Fruit fly (Drosophila melanogaster) whole organism, embryonic: Measurements from ENCODE around the gene CG9518.

Source experiments
- Abd-B ChIP-seq: fragments of 200-800 bp; sonication (Bioruptor generic); optimal IDR thresholded peaks from 2 replicates; lab custom pipeline; 2018; ENCODE audit warnings: missing biosample characterization, mild to moderate bottlenecking, missing genetic modification characterization, moderate library complexity
- B-H1 ChIP-seq: fragments of 200-800 bp; sonication (Bioruptor generic); IDR thresholded peaks from 3 replicates; pipeline ENCODE4 v1.3.6; 2022; ENCODE audit warnings: missing biosample characterization, missing genetic modification characterization
- Blimp-1 ChIP-seq: fragments of 200-800 bp; sonication (Bioruptor generic); optimal IDR thresholded peaks from 3 replicates; lab custom pipeline; 2018; ENCODE audit warnings: missing biosample characterization, missing genetic modification characterization, mild to moderate bottlenecking, moderate library complexity, missing genetic modification reagents
- CG12769 ChIP-seq: fragments of 200-800 bp; sonication (Bioruptor generic); optimal IDR thresholded peaks from 2 replicates; lab custom pipeline; 2019; ENCODE audit warnings: missing biosample characterization, mild to moderate bottlenecking, missing genetic modification characterization, moderate library complexity
- CG13775 ChIP-seq: fragments of 200-800 bp; sonication (Bioruptor generic); optimal IDR thresholded peaks from 3 replicates; lab custom pipeline; 2017; ENCODE audit warnings: missing biosample characterization, mild to moderate bottlenecking, missing genetic modification characterization
- CG13894 ChIP-seq: fragments of 200-800 bp; sonication (Bioruptor generic); optimal IDR thresholded peaks from 3 replicates; lab custom pipeline; 2018; ENCODE audit warnings: missing biosample characterization, mild to moderate bottlenecking, missing genetic modification characterization, moderate library complexity
- CG14667 ChIP-seq: fragments of 200-800 bp; sonication (Bioruptor generic); IDR thresholded peaks from 2 replicates; pipeline ENCODE4 v1.3.6; 2022; ENCODE audit warnings: missing biosample characterization, missing genetic modification characterization
- CG15269 ChIP-seq: fragments of 200-800 bp; sonication (Bioruptor generic); optimal IDR thresholded peaks from 2 replicates; lab custom pipeline; 2018; ENCODE audit warnings: missing biosample characterization, mild to moderate bottlenecking, missing genetic modification characterization, moderate library complexity
- CG15479 ChIP-seq: fragments of 200-800 bp; sonication (Bioruptor generic); optimal IDR thresholded peaks from 3 replicates; lab custom pipeline; 2019; ENCODE audit warnings: missing biosample characterization, mild to moderate bottlenecking, missing genetic modification characterization, moderate library complexity
- CG17186 ChIP-seq: fragments of 200-800 bp; sonication (Bioruptor generic); optimal IDR thresholded peaks from 3 replicates; lab custom pipeline; 2017; ENCODE audit warnings: missing biosample characterization, missing genetic modification reagents, missing genetic modification characterization
- CG17328 ChIP-seq: fragments of 200-800 bp; sonication (Bioruptor generic); IDR thresholded peaks from 2 replicates; pipeline ENCODE4 v1.3.6; 2022; ENCODE audit warnings: missing biosample characterization, missing genetic modification characterization
- CG18262 ChIP-seq: fragments of 200-800 bp; optimal IDR thresholded peaks from 3 replicates; lab custom pipeline; 2019; ENCODE audit warnings: missing biosample characterization, mild to moderate bottlenecking, missing genetic modification characterization, moderate library complexity
- CG33213 ChIP-seq: fragments of 200-800 bp; sonication (Bioruptor generic); optimal IDR thresholded peaks from 3 replicates; lab custom pipeline; 2016; ENCODE audit warnings: missing biosample characterization, missing genetic modification characterization
- CG3726 ChIP-seq: fragments of 200-800 bp; sonication (Bioruptor generic); IDR thresholded peaks from 3 replicates; pipeline ENCODE4, ENCODE4 v1.3.6; 2022; ENCODE audit warnings: missing biosample characterization, missing genetic modification characterization
- CG4282 ChIP-seq: fragments of 200-800 bp; sonication (Bioruptor generic); optimal IDR thresholded peaks from 2 replicates; lab custom pipeline; 2016; ENCODE audit warnings: missing biosample characterization, missing genetic modification characterization
- CG4707 ChIP-seq: fragments of 200-800 bp; sonication (Bioruptor generic); optimal IDR thresholded peaks from 2 replicates; lab custom pipeline; 2018; ENCODE audit warnings: missing biosample characterization, mild to moderate bottlenecking, missing genetic modification characterization, moderate library complexity
- CG5245 ChIP-seq: fragments of 200-800 bp; sonication (Bioruptor generic); optimal IDR thresholded peaks from 3 replicates; lab custom pipeline; 2016; ENCODE audit warnings: missing biosample characterization, missing genetic modification characterization
- CG6654 ChIP-seq: fragments of 200-800 bp; sonication (Bioruptor generic); optimal IDR thresholded peaks from 2 replicates; lab custom pipeline; 2017; ENCODE audit warnings: missing biosample characterization, mild to moderate bottlenecking, missing genetic modification characterization
- CG8089 ChIP-seq: fragments of 200-800 bp; sonication (Bioruptor generic); optimal IDR thresholded peaks from 3 replicates; lab custom pipeline; 2016; ENCODE audit warnings: missing biosample characterization, missing genetic modification characterization
- CG9609 ChIP-seq: fragments of 200-800 bp; sonication (Bioruptor generic); optimal IDR thresholded peaks from 3 replicates; lab custom pipeline; 2016; ENCODE audit warnings: missing biosample characterization, missing genetic modification characterization
- Eip74EF ChIP-seq, 2 experiments: fragments of 200-800 bp in 1 of 2; fragments of >200 bp in 1 of 2; sonication (Bioruptor generic) in 1 of 2; optimal IDR thresholded peaks; 2 replicates each; lab custom pipeline; 2017 to 2019; ENCODE audit warnings: missing biosample characterization in 2 of 2, missing genetic modification characterization in 2 of 2, mild to moderate bottlenecking in 1 of 2, moderate library complexity in 1 of 2
- Elba2 ChIP-seq: fragments of 200-800 bp; sonication (Bioruptor generic); optimal IDR thresholded peaks from 3 replicates; lab custom pipeline; 2016; ENCODE audit warnings: missing biosample characterization, missing genetic modification characterization
- Mad ChIP-seq: fragments of 200-800 bp; sonication (Bioruptor generic); optimal IDR thresholded peaks from 2 replicates; lab custom pipeline; 2016; ENCODE audit warnings: missing biosample characterization, missing genetic modification characterization
- Mrtf ChIP-seq: fragments of 200-800 bp; sonication (Bioruptor generic); IDR thresholded peaks from 3 replicates; pipeline ENCODE4 v1.3.6; 2022; ENCODE audit warnings: missing biosample characterization, missing genetic modification characterization
- Nf-YC ChIP-seq: fragments of 200-800 bp; optimal IDR thresholded peaks from 3 replicates; lab custom pipeline; 2019; ENCODE audit warnings: missing biosample characterization, mild to moderate bottlenecking, missing genetic modification characterization, moderate library complexity
- Oaz ChIP-seq: fragments of 200-800 bp; sonication (Bioruptor generic); IDR thresholded peaks from 2 replicates; pipeline ENCODE4 v1.3.6; 2022; ENCODE audit warnings: missing biosample characterization, missing genetic modification characterization
- Ravus ChIP-seq: fragments of 200-800 bp; sonication (Bioruptor generic); IDR thresholded peaks from 2 replicates; pipeline ENCODE4 v1.3.6; 2022; ENCODE audit warnings: missing biosample characterization, missing genetic modification characterization
- Sin3A ChIP-seq: fragments of >200 bp; optimal IDR thresholded peaks from 2 replicates; lab custom pipeline; 2018
- TFAM ChIP-seq: fragments of 200-800 bp; sonication (Bioruptor generic); optimal IDR thresholded peaks from 2 replicates; lab custom pipeline; 2017; ENCODE audit warnings: missing biosample characterization, missing genetic modification characterization, inconsistent platforms
- YL-1 ChIP-seq: fragments of 200-800 bp; sonication (Bioruptor generic); optimal IDR thresholded peaks from 3 replicates; lab custom pipeline; 2017; ENCODE audit warnings: missing biosample characterization, mild to moderate bottlenecking, missing genetic modification characterization
- ac ChIP-seq: fragments of 200-800 bp; sonication (Bioruptor generic); optimal IDR thresholded peaks from 3 replicates; lab custom pipeline; 2017; ENCODE audit warnings: missing biosample characterization, mild to moderate bottlenecking, missing genetic modification characterization
- chinmo ChIP-seq: fragments of 200-800 bp; sonication (Bioruptor generic); IDR thresholded peaks from 4 replicates; pipeline ENCODE4 v1.3.6; 2022; ENCODE audit warnings: missing biosample characterization, missing genetic modification characterization; ENCODE audit not compliant: partially characterized antibody
- da ChIP-seq: fragments of 200-800 bp; sonication (Bioruptor generic); optimal IDR thresholded peaks from 2 replicates; lab custom pipeline; 2016; ENCODE audit warnings: missing biosample characterization, missing genetic modification characterization
- dan ChIP-seq: fragments of 200-800 bp; sonication (Bioruptor generic); IDR thresholded peaks from 2 replicates; pipeline ENCODE4 v1.3.6; 2022; ENCODE audit warnings: missing biosample characterization, missing genetic modification characterization
- dmrt11E ChIP-seq: fragments of 200-800 bp; sonication (Bioruptor generic); optimal IDR thresholded peaks from 3 replicates; lab custom pipeline; 2018; ENCODE audit warnings: missing biosample characterization, mild to moderate bottlenecking, missing genetic modification characterization, moderate library complexity
- ems ChIP-seq: fragments of 200-800 bp; sonication (Bioruptor generic); optimal IDR thresholded peaks from 3 replicates; lab custom pipeline; 2016; ENCODE audit warnings: missing biosample characterization, missing genetic modification characterization
- gcm ChIP-seq: fragments of 200-800 bp; sonication (Bioruptor generic); optimal IDR thresholded peaks from 2 replicates; lab custom pipeline; 2019; ENCODE audit warnings: missing biosample characterization, mild to moderate bottlenecking, missing genetic modification characterization, moderate library complexity
- gsb ChIP-seq: fragments of 200-800 bp; sonication (Bioruptor generic); IDR thresholded peaks from 2 replicates; pipeline ENCODE4 v1.3.6; 2022; ENCODE audit warnings: missing biosample characterization, missing genetic modification characterization
- gt ChIP-seq: fragments of 200-800 bp; sonication (Bioruptor generic); IDR thresholded peaks from 2 replicates; pipeline ENCODE4 v1.3.6; 2022; ENCODE audit warnings: missing biosample characterization, missing genetic modification characterization
- h ChIP-seq: fragments of >200 bp; optimal IDR thresholded peaks from 2 replicates; lab custom pipeline; 2017
- lmd ChIP-seq: fragments of 200-800 bp; sonication (Bioruptor generic); IDR thresholded peaks from 2 replicates; pipeline ENCODE4 v1.3.6; 2022; ENCODE audit warnings: missing biosample characterization, missing genetic modification characterization
- oc ChIP-seq: fragments of 200-800 bp; sonication (Bioruptor generic); optimal IDR thresholded peaks from 2 replicates; lab custom pipeline; 2018; ENCODE audit warnings: missing biosample characterization, mild to moderate bottlenecking, missing genetic modification characterization, moderate library complexity
- sd ChIP-seq: fragments of 200-800 bp; sonication (Bioruptor generic); optimal IDR thresholded peaks from 3 replicates; lab custom pipeline; 2018; ENCODE audit warnings: missing biosample characterization, mild to moderate bottlenecking, missing genetic modification characterization, moderate library complexity
- sisA ChIP-seq: fragments of 200-800 bp; sonication (Bioruptor generic); IDR thresholded peaks from 2 replicates; pipeline ENCODE4 v1.3.6; 2022; ENCODE audit warnings: missing biosample characterization, missing genetic modification characterization
- slou ChIP-seq: fragments of 200-800 bp; sonication (Bioruptor generic); optimal IDR thresholded peaks from 3 replicates; lab custom pipeline; 2016; ENCODE audit warnings: missing biosample characterization, missing genetic modification characterization
- sqz ChIP-seq: fragments of 200-800 bp; sonication (Bioruptor generic); optimal IDR thresholded peaks from 3 replicates; lab custom pipeline; 2018; ENCODE audit warnings: missing biosample characterization, mild to moderate bottlenecking, missing genetic modification characterization
- unpg ChIP-seq: fragments of 200-800 bp; sonication (Bioruptor generic); optimal IDR thresholded peaks from 3 replicates; lab custom pipeline; 2018; ENCODE audit warnings: missing biosample characterization, mild to moderate bottlenecking, missing genetic modification characterization, moderate library complexity
- zen ChIP-seq: fragments of 200-800 bp; sonication (Bioruptor generic); optimal IDR thresholded peaks from 3 replicates; lab custom pipeline; 2018; ENCODE audit warnings: missing biosample characterization, mild to moderate bottlenecking, missing genetic modification characterization, moderate library complexity

Gene CG9518

DNA sequence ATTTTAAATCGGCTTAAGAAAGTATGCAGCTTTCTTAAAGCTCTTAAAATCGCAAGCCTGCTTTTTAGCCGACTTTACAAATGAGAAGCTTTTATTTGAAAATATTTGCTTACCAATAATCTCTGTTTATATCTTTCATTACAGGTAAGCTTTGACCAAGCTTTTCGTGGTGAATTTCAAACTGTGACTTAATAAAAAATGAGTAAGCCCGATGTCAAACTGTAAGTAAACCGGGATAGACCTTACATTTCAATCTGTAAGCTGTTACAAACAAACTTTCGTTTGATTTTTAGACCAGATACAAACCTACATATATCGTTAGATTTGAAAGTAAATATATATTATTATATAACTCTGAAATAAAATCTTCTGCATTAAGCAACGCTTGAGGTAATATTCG lies 14.6 kb upstream of the CG9518 start:
- TF ChIP-seq sqz (GFP tag; lab: Kevin White, UChicago) (peak; percentile 7), Blimp-1 (peak; percentile 9), Abd-B (GFP tag; lab: Kevin White, UChicago) (peak; percentile 11), CG6654 (peak; percentile 97), oc (tag; lab: Kevin White, UChicago) (peak; percentile 35), B-H1 (GFP tag; lab: Robert Waterston, UW) (no peak), ac (GFP tag; lab: Kevin White, UChicago) (no peak), ems (no peak), gcm (GFP tag; lab: Kevin White, UChicago) (no peak), CG9609 (GFP tag; lab: Kevin White, UChicago) (no peak), CG12769 (peak; percentile 74), CG15479 (GFP tag; lab: Kevin White, UChicago) (no peak), dan (GFP tag; lab: Robert Waterston, UW) (no peak)

DNA sequence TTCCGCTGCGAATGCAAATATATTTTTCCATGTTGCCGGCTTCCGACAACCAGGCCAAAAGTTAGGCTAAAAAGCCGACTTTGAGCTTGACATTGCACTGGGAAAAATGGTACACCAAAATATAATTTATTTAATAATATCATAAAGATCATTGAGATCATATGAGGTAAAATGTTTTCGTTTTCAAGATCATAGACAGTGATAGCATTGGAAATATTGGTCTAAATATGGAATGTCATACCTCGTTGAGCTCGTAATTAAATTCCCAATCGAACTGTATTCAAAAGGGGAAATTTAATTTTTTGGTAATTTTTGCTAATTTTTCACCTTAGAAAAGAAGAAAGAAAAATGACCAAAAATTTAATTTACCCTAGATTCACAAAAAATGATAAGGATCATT lies 13.0 kb upstream of the CG9518 start:
- no peak for TF ChIP-seq TFAM
- TF ChIP-seq sisA (GFP tag; lab: Robert Waterston, UW), result no peak
- no peak for TF ChIP-seq Mad (GFP tag; lab: Kevin White, UChicago)
- TF ChIP-seq Sin3A (lab: Kevin White, UChicago), result no peak
- TF ChIP-seq CG12769, result no peak
- no peak for TF ChIP-seq Ravus (GFP tag; lab: Robert Waterston, UW)
- no peak for TF ChIP-seq gt
- TF ChIP-seq CG13775 (GFP tag; lab: Kevin White, UChicago), result no peak
- TF ChIP-seq Eip74EF (GFP tag; optimal IDR thresholded peaks at IDR 0.05; lab: Kevin White, UChicago), result no peak
- no peak for TF ChIP-seq lmd
- TF ChIP-seq, all 482 proteins: peak for 0

DNA sequence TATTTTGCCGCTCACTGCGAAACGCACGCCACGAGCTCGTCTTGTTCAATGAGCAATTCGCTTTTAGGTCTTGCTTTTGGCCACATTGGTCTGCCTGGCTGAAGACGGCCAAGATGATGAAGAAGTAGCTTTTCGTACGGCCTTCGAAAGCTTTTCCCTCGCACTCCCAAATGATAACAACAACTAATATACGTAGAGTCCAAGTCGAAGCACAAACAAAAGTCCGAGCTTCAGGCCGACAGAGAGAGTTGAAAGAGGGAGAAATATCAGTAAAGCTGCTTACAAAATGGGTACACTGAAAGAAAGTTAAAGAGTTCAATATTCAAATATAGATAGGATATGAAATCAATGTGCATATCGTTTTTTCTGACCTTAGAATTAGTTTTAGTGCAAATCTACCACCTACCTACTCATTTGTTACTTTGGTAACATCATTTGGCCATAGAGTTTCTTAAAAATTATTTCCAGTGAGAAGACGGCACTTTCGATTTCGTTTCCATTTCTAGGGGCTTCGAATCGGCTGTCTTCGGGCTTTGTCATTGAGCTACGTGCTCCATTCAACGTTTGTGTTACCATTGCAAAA lies 11.6 kb upstream of the CG9518 start, which contains the start of the genes CG45064 and CG45065:
CG45064 (minus strand) TSS at position 51 of the 583 bp plus-strand sequence.
CG45065 (minus strand) TSS at position 51 of the 583 bp plus-strand sequence.
- TF ChIP-seq CG15269 (tag; lab: Kevin White, UChicago) (peak; percentile 79), h (lab: Kevin White, UChicago) (no peak), slou (GFP tag; lab: Kevin White, UChicago) (peak; percentile 11), sd (peak; percentile 43), zen (tag; lab: Kevin White, UChicago) (no peak), Oaz (no peak; the same call in 1 of the 2 replicates), CG3726 (GFP tag; lab: Robert Waterston, UW) (peak; percentile 59; the same call in 2 of the 3 replicates), unpg (peak; percentile 89), CG13894 (tag; lab: Kevin White, UChicago) (no peak), CG33213 (GFP tag; lab: Kevin White, UChicago) (peak; percentile 68), YL-1 (peak; percentile 9), dmrt11E (peak; percentile 26), CG13775 (GFP tag; lab: Kevin White, UChicago) (peak; percentile 57), da (GFP tag; lab: Kevin White, UChicago) (peak; percentile 55), CG18262 (tag; lab: Kevin White, UChicago) (peak; percentile 87), gsb (GFP tag; lab: Robert Waterston, UW) (no peak), Elba2 (GFP tag; lab: Kevin White, UChicago) (no peak), CG5245 (GFP tag; lab: Kevin White, UChicago) (peak; percentile 81), CG17186 (peak; percentile 20), CG17328 (GFP tag; lab: Robert Waterston, UW) (peak; percentile 87), CG4707 (GFP tag; lab: Kevin White, UChicago) (peak; percentile 78), Nf-YC (tag; lab: Kevin White, UChicago) (peak; percentile 45), gt (0 out of 2 replicates have a peak, but pooled peaks have one; percentile 44), chinmo (GFP tag; lab: Robert Waterston, UW) (no peak), CG4282 (GFP tag; lab: Kevin White, UChicago) (no peak), CG14667 (GFP tag; lab: Robert Waterston, UW) (peak; percentile 46; the same call in 1 of the 2 replicates), Mrtf (peak; percentile 69; the same call in 2 of the 3 replicates), CG8089 (GFP tag; lab: Kevin White, UChicago) (peak; percentile 81)
